Worm (Caenorhabditis elegans) whole organism, young adult: ENCODE data around the gene W09C2.10.
"Not testable (repeated sequence)": the region's sequence is repeated elsewhere in the genome, so short reads cannot be mapped to it uniquely, and the experiment has no call there.

Source experiments
- B0019.2 ChIP-seq: fragments of 200-800 bp; sonication (Bioruptor generic); conservative IDR thresholded peaks from 2 replicates; pipeline ENCODE4 v1.3.6; 2022; ENCODE audit warnings: missing genetic modification reagents, missing genetic modification characterization, missing compliant biosample characterization
- C17E4.6 ChIP-seq: fragments of 200-800 bp; sonication (Bioruptor generic); IDR thresholded peaks from 2 replicates; pipeline ENCODE4 v1.3.6; 2022; ENCODE audit warnings: missing genetic modification reagents, missing genetic modification characterization, missing compliant biosample characterization
- F23B12.7 ChIP-seq: sonication (generic microtip); optimal IDR thresholded peaks from 2 replicates; lab custom pipeline; 2017; ENCODE audit warnings: missing genetic modification characterization, mild to moderate bottlenecking, missing compliant biosample characterization, antibody characterized with exemption, moderate library complexity; ENCODE audit not compliant: insufficient read depth
- F39B2.1 ChIP-seq: fragments of 200-800 bp; sonication (Bioruptor generic); IDR thresholded peaks from 2 replicates; pipeline ENCODE4 v1.3.6; 2022; ENCODE audit warnings: missing genetic modification reagents, missing genetic modification characterization, missing compliant biosample characterization
- F57A8.1 ChIP-seq: fragments of 200-800 bp; sonication (Bioruptor generic); optimal IDR thresholded peaks from 2 replicates; lab custom pipeline; 2018; ENCODE audit warnings: mild to moderate bottlenecking, missing genetic modification characterization, moderate library complexity, missing compliant biosample characterization
- K12H6.12 ChIP-seq: fragments of 200-800 bp; sonication (Bioruptor generic); optimal IDR thresholded peaks from 2 replicates; lab custom pipeline; 2018; ENCODE audit warnings: mild to moderate bottlenecking, missing genetic modification characterization, missing compliant biosample characterization
- T07F8.4 ChIP-seq: sonication (generic microtip); optimal IDR thresholded peaks from 2 replicates; lab custom pipeline; 2016; ENCODE audit warnings: mild to moderate bottlenecking, missing genetic modification characterization, moderate library complexity, missing compliant biosample characterization
- Y53F4B.3 ChIP-seq: fragments of 200-800 bp; sonication (Bioruptor generic); IDR thresholded peaks from 2 replicates; pipeline ENCODE4 v1.3.6; 2022; ENCODE audit warnings: missing genetic modification reagents, missing genetic modification characterization, missing compliant biosample characterization
- ama-1 ChIP-seq, 3 experiments: fragments of 150-350 bp in 1 of 3; sonication (generic microtip) in 2 of 3; optimal IDR thresholded peaks; 2 replicates each; lab custom pipeline; 2014 to 2018; ENCODE audit warnings: missing biosample characterization in 2 of 3, missing genetic modification characterization in 2 of 3, missing genetic modification reagents in 2 of 3
- aptf-2 ChIP-seq: fragments of 200-800 bp; sonication (Bioruptor generic); conservative IDR thresholded peaks from 2 replicates; pipeline ENCODE4 v1.3.6; 2022; ENCODE audit warnings: missing genetic modification reagents, missing genetic modification characterization, missing compliant biosample characterization
- attf-5 ChIP-seq: fragments of 200-800 bp; sonication (Bioruptor generic); optimal IDR thresholded peaks from 2 replicates; lab custom pipeline; 2018; ENCODE audit warnings: mild to moderate bottlenecking, missing genetic modification characterization, missing compliant biosample characterization
- cebp-1 ChIP-seq, 2 experiments: fragments of 200-800 bp in 1 of 2; sonication (Bioruptor generic) in 1 of 2; sonication (generic microtip) in 1 of 2; IDR thresholded peaks in 1 of 2; optimal IDR thresholded peaks in 1 of 2; 2 replicates each; pipeline versions ENCODE4 v1.3.6 to Lab custom; 2017 to 2022; ENCODE audit warnings: missing compliant biosample characterization in 2 of 2, missing genetic modification characterization in 2 of 2, mild to moderate bottlenecking in 1 of 2, missing genetic modification reagents in 1 of 2, moderate library complexity in 1 of 2
- ceh-27 ChIP-seq: fragments of 200-800 bp; sonication (Bioruptor generic); optimal IDR thresholded peaks from 2 replicates; lab custom pipeline; 2018; ENCODE audit warnings: mild to moderate bottlenecking, missing genetic modification characterization, moderate library complexity, missing compliant biosample characterization
- ceh-40 ChIP-seq: fragments of 200-800 bp; sonication (Bioruptor generic); IDR thresholded peaks from 2 replicates; pipeline ENCODE4 v1.3.6; 2022; ENCODE audit warnings: missing genetic modification characterization, missing compliant biosample characterization
- ceh-91 ChIP-seq: fragments of 200-800 bp; sonication (Bioruptor generic); IDR thresholded peaks from 2 replicates; pipeline ENCODE4 v1.3.6; 2022; ENCODE audit warnings: missing genetic modification reagents, missing genetic modification characterization, missing compliant biosample characterization
- ekl-4 ChIP-seq: fragments of 200-800 bp; sonication (Bioruptor generic); IDR thresholded peaks from 2 replicates; pipeline ENCODE4 v1.3.6; 2022; ENCODE audit warnings: missing genetic modification reagents, missing genetic modification characterization, missing compliant biosample characterization
- fkh-3 ChIP-seq: sonication (generic microtip); optimal IDR thresholded peaks from 2 replicates; lab custom pipeline; 2016; ENCODE audit warnings: mild to moderate bottlenecking, missing genetic modification characterization, missing compliant biosample characterization
- him-1 ChIP-seq: sonication (generic microtip); optimal IDR thresholded peaks from 2 replicates; lab custom pipeline; 2016; ENCODE audit warnings: missing genotype, missing genetic modification reagents, missing genetic modification characterization, missing compliant biosample characterization
- lin-26 ChIP-seq: fragments of 200-800 bp; sonication (Bioruptor generic); IDR thresholded peaks from 2 replicates; pipeline ENCODE4 v1.3.6; 2022; ENCODE audit warnings: missing genetic modification reagents, missing genetic modification characterization, missing compliant biosample characterization
- lin-35 ChIP-seq, 3 experiments: fragments of 150-350 bp in 2 of 3; sonication (generic microtip) in 1 of 3; optimal IDR thresholded peaks; 2 replicates each; lab custom pipeline; 2014 to 2018; ENCODE audit warnings: missing biosample characterization in 3 of 3, missing genetic modification characterization in 3 of 3, missing genetic modification reagents in 3 of 3
- madf-6 ChIP-seq: fragments of 200-800 bp; sonication (Bioruptor generic); IDR thresholded peaks from 2 replicates; pipeline ENCODE4 v1.3.6; 2022; ENCODE audit warnings: missing genetic modification reagents, missing genetic modification characterization, missing compliant biosample characterization
- mel-28 ChIP-seq: sonication (generic microtip); optimal IDR thresholded peaks from 2 replicates; lab custom pipeline; 2016; ENCODE audit warnings: borderline replicate concordance, mild to moderate bottlenecking, missing genetic modification characterization, missing compliant biosample characterization
- nfya-1 ChIP-seq: sonication (generic microtip); optimal IDR thresholded peaks from 2 replicates; lab custom pipeline; 2017; ENCODE audit warnings: antibody characterized with exemption, missing compliant biosample characterization, missing genetic modification characterization, borderline replicate concordance; ENCODE audit not compliant: insufficient read depth
- nhr-120 ChIP-seq: fragments of 200-800 bp; sonication (Bioruptor generic); IDR thresholded peaks from 2 replicates; pipeline ENCODE4 v1.3.6; 2022; ENCODE audit warnings: missing genetic modification characterization, missing compliant biosample characterization
- rec-8 ChIP-seq, 2 experiments: sonication (generic microtip); optimal IDR thresholded peaks; 2 replicates each; lab custom pipeline; 2016; ENCODE audit warnings: mild to moderate bottlenecking in 2 of 2, missing genetic modification characterization in 2 of 2, missing genetic modification reagents in 2 of 2, missing genotype in 2 of 2, missing biosample characterization in 1 of 2, missing compliant biosample characterization in 1 of 2, moderate library complexity in 1 of 2
- repo-1 ChIP-seq: sonication (generic microtip); optimal IDR thresholded peaks from 2 replicates; lab custom pipeline; 2017; ENCODE audit warnings: mild to moderate bottlenecking, missing genetic modification characterization, missing compliant biosample characterization
- snpc-1.3 ChIP-seq: sonication (generic microtip); optimal IDR thresholded peaks from 2 replicates; lab custom pipeline; 2017; ENCODE audit warnings: missing genetic modification characterization, mild to moderate bottlenecking, missing compliant biosample characterization, antibody characterized with exemption, moderate library complexity, missing genotype, missing genetic modification reagents; ENCODE audit not compliant: insufficient read depth
- sptf-2 ChIP-seq: fragments of 200-800 bp; sonication (Bioruptor generic); optimal IDR thresholded peaks from 2 replicates; lab custom pipeline; 2018; ENCODE audit warnings: mild to moderate bottlenecking, missing genetic modification characterization, missing compliant biosample characterization
- tbp1 ChIP-seq: fragments of 200-800 bp; sonication (Bioruptor generic); optimal IDR thresholded peaks from 2 replicates; lab custom pipeline; 2018; ENCODE audit warnings: mild to moderate bottlenecking, missing genetic modification characterization, missing compliant biosample characterization
- ztf-28 ChIP-seq: fragments of 200-800 bp; sonication (Bioruptor generic); IDR thresholded peaks from 2 replicates; pipeline ENCODE4 v1.3.6; 2022; ENCODE audit warnings: missing genetic modification reagents, missing genetic modification characterization, missing compliant biosample characterization

Gene W09C2.10

DNA sequence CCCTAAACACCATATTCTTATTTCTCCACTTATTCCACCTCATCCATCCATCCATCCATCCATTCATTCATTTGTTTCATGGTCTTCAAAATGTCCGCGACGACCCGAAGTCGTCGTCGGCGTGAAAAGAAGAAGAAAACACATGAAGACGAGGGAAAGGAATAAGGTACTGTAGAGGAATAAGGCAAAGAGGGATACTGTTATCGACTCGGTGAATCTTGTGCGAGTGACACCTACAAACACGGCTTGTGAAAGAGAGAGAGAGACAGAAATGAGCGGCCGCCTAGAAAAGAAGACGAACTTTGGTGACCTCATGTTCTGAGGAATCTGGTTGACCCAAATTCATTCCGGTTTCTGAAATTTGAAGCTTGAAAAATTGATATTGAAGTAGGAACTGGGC lies 15.8 kb downstream of the W09C2.10 start:
- no peak for TF ChIP-seq nhr-120 (GFP tag; lab: Robert Waterston, UW)
- no peak for TF ChIP-seq T07F8.4
- no peak for TF ChIP-seq F57A8.1 (GFP tag; lab: Kevin White, UChicago)
- TF ChIP-seq K12H6.12 (tag; lab: Kevin White, UChicago) = no peak
- no peak for TF ChIP-seq rec-8 (tag; optimal IDR thresholded peaks at IDR 0.05; lab: Kevin White, UChicago)

DNA sequence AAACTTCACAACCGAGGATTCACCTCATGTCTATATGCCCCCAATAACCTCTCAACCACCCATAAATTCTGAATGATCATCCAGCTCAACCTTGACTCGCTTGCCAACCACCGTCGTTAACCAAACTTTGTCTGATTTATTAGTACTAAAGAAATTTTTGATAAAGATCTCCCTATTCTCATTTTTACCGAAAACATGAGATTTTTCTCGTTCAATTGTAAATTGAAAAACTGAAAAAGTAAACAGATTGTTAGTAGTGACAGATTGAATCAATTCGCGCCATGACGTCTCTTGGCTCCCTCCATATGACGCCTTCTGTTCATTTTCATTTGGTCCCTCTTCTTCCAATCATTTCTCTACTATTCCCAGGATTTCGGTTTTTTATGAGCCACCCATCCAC lies 16.9 kb downstream of the W09C2.10 start:
- no peak for TF ChIP-seq ceh-40 (GFP tag; lab: Robert Waterston, UW)
- TF ChIP-seq ekl-4 (GFP tag; lab: Robert Waterston, UW) = no peak
- TF ChIP-seq snpc-1.3 (tag; lab: Kevin White, UChicago) = no peak
- TF ChIP-seq mel-28 = no peak
- no peak for TF ChIP-seq ztf-28 (GFP tag; lab: Robert Waterston, UW)
- TF ChIP-seq nfya-1 = no peak
- TF ChIP-seq attf-5 (GFP tag; lab: Kevin White, UChicago) = no peak
- no peak for TF ChIP-seq cebp-1 (GFP tag; IDR thresholded peaks at IDR 0.05; lab: Robert Waterston, UW)
- no peak for TF ChIP-seq cebp-1 (tag; optimal IDR thresholded peaks at IDR 0.05; lab: Kevin White, UChicago)
- TF ChIP-seq ama-1 (optimal IDR thresholded peaks at IDR 0.05; lab: Kevin White, UChicago) = no peak
- no peak for TF ChIP-seq ama-1 (GFP tag; optimal IDR thresholded peaks at IDR 0.05; lab: Kevin White, UChicago)
- TF ChIP-seq tbp1 (GFP tag; lab: Kevin White, UChicago) = no peak
- no peak for TF ChIP-seq madf-6
- no peak for TF ChIP-seq repo-1 (tag; lab: Kevin White, UChicago)
- no peak for TF ChIP-seq Y53F4B.3 (GFP tag; lab: Robert Waterston, UW)
- no peak for TF ChIP-seq ceh-91
- TF ChIP-seq aptf-2 (GFP tag; lab: Robert Waterston, UW) = no peak
- TF ChIP-seq lin-26 (GFP tag; lab: Robert Waterston, UW) = no peak
- TF ChIP-seq K12H6.12 (tag; lab: Kevin White, UChicago) = no peak

DNA sequence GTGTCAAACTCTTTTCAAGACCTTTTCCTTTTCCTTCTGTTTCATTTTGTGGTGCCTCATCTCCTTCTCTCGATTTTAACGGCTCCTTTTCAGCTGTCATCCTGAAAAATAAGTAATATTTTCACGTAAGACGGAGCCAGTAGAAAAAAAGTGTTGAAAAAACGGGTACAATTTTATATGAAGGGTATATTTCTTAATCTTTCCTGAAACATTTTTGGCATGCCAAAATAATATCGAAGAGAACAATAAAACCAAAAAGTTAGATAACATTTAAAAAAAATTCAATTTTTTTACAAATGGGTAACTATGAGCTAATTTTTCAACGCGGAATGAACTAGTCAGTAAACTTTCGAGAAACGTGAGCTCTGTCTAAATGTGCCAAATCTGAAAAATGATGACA lies 23.3 kb downstream of the W09C2.10 start, which contains the start of gene aat-1:
TSS of gene aat-1 (minus strand) at position 101 of the 400 bp plus-strand sequence.
- TF ChIP-seq him-1 = no peak
- no peak for TF ChIP-seq lin-35 (GFP tag; optimal IDR thresholded peaks at IDR 0.05; lab: Kevin White, UChicago)
- TF ChIP-seq F39B2.1 = no peak
- no peak for TF ChIP-seq C17E4.6
- no peak for TF ChIP-seq aptf-2 (GFP tag; lab: Robert Waterston, UW)
- no peak for TF ChIP-seq fkh-3 (tag; lab: Kevin White, UChicago)
- no peak for TF ChIP-seq F23B12.7 (tag; lab: Kevin White, UChicago)
- TF ChIP-seq ceh-27 = no peak
- no peak for TF ChIP-seq sptf-2 (GFP tag; lab: Kevin White, UChicago)
- no peak for TF ChIP-seq B0019.2 (GFP tag; lab: Robert Waterston, UW)

DNA sequence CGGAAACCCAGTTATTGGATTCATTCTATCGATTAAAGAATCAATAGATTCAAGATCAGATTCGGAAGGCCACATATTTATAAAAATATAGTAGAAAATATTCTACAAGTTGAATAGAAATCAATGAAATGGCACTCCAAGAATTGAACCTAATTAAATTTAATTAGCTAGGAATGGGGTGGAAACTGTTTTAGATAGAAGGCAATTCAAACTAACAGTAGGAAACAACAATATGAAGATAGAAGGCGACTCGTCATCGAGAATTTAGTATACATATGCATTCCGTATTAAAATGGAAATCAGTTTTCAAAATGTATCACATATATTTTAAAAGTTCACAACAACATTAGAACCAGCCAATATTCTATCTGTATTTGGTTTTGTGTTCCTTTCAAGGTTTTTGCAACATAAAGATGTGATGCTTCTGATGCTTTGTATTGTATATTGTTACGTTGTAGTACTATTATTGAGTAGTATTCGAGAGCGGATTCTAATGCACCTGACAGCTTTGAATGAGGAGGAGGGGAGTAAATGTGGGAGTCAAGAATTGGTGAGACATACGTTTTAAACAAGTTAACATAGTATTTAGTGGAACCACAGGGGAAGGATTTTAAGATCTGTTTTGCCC lies 29.0 kb downstream of the W09C2.10 start, which contains the start of the genes F27C8.3 and F27C8.2:
TSS of gene F27C8.3 (minus strand) at position 101 of the 628 bp plus-strand sequence.
TSS of gene F27C8.2 (plus strand) at position 578 of the 628 bp plus-strand sequence.
- TF ChIP-seq sptf-2 (GFP tag; lab: Kevin White, UChicago); K12H6.12 (tag; lab: Kevin White, UChicago); C17E4.6: not testable (repeated sequence)
- TF ChIP-seq, all 124 proteins: peak for 0; not testable (repeated sequence) for 124
